Fruit fly (Drosophila melanogaster) whole organism, adult: Measurements from ENCODE around the gene CG42324.

Experiments used
- CG11617 ChIP-seq: fragments of 200-800 bp; sonication (Bioruptor generic); optimal IDR thresholded peaks from 2 replicates; lab custom pipeline; 2017; ENCODE audit warnings: mild to moderate bottlenecking, missing biosample characterization, missing genetic modification reagents, missing genetic modification characterization
- CG12768 ChIP-seq: fragments of 200-800 bp; sonication (Bioruptor generic); optimal IDR thresholded peaks from 2 replicates; lab custom pipeline; 2017; ENCODE audit warnings: missing biosample characterization, missing genetic modification characterization, mild to moderate bottlenecking, moderate library complexity, missing genetic modification reagents
- CG14711 ChIP-seq: fragments of 200-800 bp; sonication (Bioruptor generic); optimal IDR thresholded peaks from 2 replicates; lab custom pipeline; 2018; ENCODE audit warnings: missing biosample characterization, mild to moderate bottlenecking, missing genetic modification characterization, moderate library complexity
- CG33017 ChIP-seq: fragments of 200-800 bp; sonication (Bioruptor generic); optimal IDR thresholded peaks from 2 replicates; lab custom pipeline; 2018; ENCODE audit warnings: missing biosample characterization, mild to moderate bottlenecking, missing genetic modification characterization, moderate library complexity
- CG5204 ChIP-seq: fragments of 200-800 bp; sonication (Bioruptor generic); optimal IDR thresholded peaks from 2 replicates; lab custom pipeline; 2016; ENCODE audit warnings: missing biosample characterization, missing genetic modification characterization
- CG7101 ChIP-seq: fragments of 200-800 bp; sonication (Bioruptor generic); optimal IDR thresholded peaks from 2 replicates; lab custom pipeline; 2018; ENCODE audit warnings: missing biosample characterization, mild to moderate bottlenecking, missing genetic modification characterization, moderate library complexity
- ovo ChIP-seq: fragments of 200-800 bp; sonication (Bioruptor generic); optimal IDR thresholded peaks from 2 replicates; lab custom pipeline; 2016; ENCODE audit warnings: missing biosample characterization, missing genetic modification characterization
- pad ChIP-seq: fragments of 200-800 bp; sonication (Bioruptor generic); optimal IDR thresholded peaks from 3 replicates; lab custom pipeline; 2017; ENCODE audit warnings: missing biosample characterization, missing genetic modification characterization, mild to moderate bottlenecking, moderate library complexity, missing genetic modification reagents
- tj ChIP-seq: fragments of 200-800 bp; sonication (Bioruptor generic); optimal IDR thresholded peaks from 3 replicates; lab custom pipeline; 2017; ENCODE audit warnings: missing biosample characterization, mild to moderate bottlenecking, missing genetic modification characterization, moderate library complexity
- toe ChIP-seq: fragments of 200-800 bp; sonication (Bioruptor generic); optimal IDR thresholded peaks from 2 replicates; lab custom pipeline; 2016; ENCODE audit warnings: missing biosample characterization, missing genetic modification characterization

DNA sequence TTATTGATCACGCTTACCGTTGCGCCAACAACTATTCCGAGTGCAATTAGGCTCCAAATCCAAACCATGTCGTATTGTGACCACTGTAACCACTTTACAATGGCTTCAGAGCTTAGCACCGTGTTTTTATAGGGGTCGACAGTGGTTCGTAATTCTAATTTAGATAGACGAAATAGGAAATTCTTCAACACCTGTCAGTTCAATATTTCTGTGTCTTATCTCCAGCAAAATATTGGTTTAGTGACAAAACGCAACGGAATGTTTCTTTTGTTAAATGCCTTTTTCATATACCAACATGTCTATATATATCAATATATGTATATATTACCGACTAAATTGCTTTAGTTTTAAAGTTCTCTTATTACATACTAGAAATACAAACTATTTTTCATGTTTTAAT lies 12.3 kb downstream of the CG42324 start, which contains the start of gene CG43074:
- no peak for TF ChIP-seq CG5204
- no peak for TF ChIP-seq CG7101 (tag; lab: Kevin White, UChicago)
- no peak for TF ChIP-seq toe
- no peak for TF ChIP-seq CG33017
- TF ChIP-seq tj: no peak
- no peak for TF ChIP-seq CG11617 (GFP tag; lab: Kevin White, UChicago)
- no peak for TF ChIP-seq CG12768 (GFP tag; lab: Kevin White, UChicago)
- TF ChIP-seq pad (GFP tag; lab: Kevin White, UChicago): no peak
- TF ChIP-seq ovo: no peak
- no peak for TF ChIP-seq CG14711 (tag; lab: Kevin White, UChicago)
